Fruit fly (Drosophila melanogaster) S2 (cell line): ENCODE measurements around the gene CG14506.

Source experiments
- CG8478 ChIP-seq: fragments of >200 bp; optimal IDR thresholded peaks from 2 replicates; lab custom pipeline; 2018
- CTCF ChIP-seq, 2 experiments: fragments of >200 bp; optimal IDR thresholded peaks; 2 replicates each; lab custom pipeline; 2018

DNA sequence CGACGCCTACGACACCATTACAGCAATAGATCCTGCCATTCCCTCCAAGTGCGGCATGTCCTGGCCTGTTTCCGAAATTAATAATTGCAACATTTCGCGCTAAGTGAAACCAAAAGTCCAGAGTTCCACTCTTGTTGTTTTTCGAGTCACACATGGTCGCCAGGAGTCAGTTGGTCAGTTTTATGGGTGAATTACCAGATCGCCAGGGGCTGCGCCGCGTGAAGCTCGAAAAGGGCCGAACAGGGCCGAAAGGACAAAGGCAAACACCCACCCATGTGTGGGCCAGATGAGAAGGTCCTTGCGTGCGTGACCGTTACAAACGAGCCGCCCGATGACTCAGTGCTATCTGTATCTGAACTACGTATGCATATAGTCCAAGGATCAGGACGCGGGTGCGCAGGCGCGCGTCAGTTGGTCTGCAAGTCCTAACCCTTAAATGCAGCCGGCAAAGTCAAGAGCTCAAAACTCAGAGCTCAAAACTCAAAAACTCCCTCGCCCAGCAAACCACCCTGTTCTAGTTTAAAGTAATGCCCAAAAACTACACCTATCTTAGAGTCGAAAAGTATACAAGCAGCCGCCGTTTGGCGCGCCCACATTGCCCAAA lies 11.9 kb upstream of the CG14506 start:
- TF ChIP-seq CG8478 (lab: Kevin White, UChicago) (no peak), CTCF (optimal IDR thresholded peaks at IDR 0.05; lab: Kevin White, UChicago) (no peak)
